Worm (Caenorhabditis elegans): ENCODE results near the gene stc-1.

- TF ChIP-seq snpc-4 (tag; optimal IDR thresholded peaks at IDR 0.05) (no peak), lin-13 (tag; optimal IDR thresholded peaks at IDR 0.05) (no peak), elt-3 (tag; optimal IDR thresholded peaks at IDR 0.05) (no peak), tbx-8 (GFP tag; optimal IDR thresholded peaks at IDR 0.05) (no peak), unc-62 (GFP tag; optimal IDR thresholded peaks at IDR 0.05) (no peak), elt-1 (tag; optimal IDR thresholded peaks at IDR 0.05; ENCODE audit: borderline replicate concordance, insufficient read depth) (no peak)
These were observed 5.0 kb upstream of the stc-1 start, which contains the start of gene bcs-1 for ce11 chrII:8570977-8571376.
